Worm (Caenorhabditis elegans): ENCODE results near the gene gcy-23.

DNA sequence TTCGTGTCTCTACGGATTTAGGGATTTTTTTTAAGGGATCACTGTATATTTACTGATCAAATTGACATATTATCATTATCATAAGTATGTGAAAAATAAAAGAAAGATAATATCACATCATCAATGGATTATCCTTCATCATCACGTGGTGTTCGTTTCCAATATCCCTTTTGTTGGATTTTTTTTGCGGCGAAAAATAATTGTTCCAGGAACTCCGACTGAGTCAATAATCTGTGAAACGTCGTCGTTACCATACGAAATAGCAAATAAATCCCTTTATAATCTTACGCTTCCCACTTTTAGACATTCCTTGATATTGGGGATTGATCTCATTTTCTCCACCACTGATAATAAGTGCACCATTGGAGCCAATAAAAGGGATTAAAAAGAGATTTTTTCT is 39.1 kb downstream of the gcy-23 start:
- no peak for TF ChIP-seq ama-1 (optimal IDR thresholded peaks at IDR 0.05)
- TF ChIP-seq nhr-11 (tag; optimal IDR thresholded peaks at IDR 0.05) = no peak
- no peak for TF ChIP-seq unc-86 (tag; optimal IDR thresholded peaks at IDR 0.05)
- TF ChIP-seq pros-1 (tag; optimal IDR thresholded peaks at IDR 0.05) = no peak
- TF ChIP-seq Y22D7AL.16 (tag; optimal IDR thresholded peaks at IDR 0.05) = no peak
- TF ChIP-seq pag-3 (tag; optimal IDR thresholded peaks at IDR 0.05; ENCODE audit: borderline replicate concordance) = no peak
